Worm (Caenorhabditis elegans): Measurements from ENCODE around the gene Y24D9A.7.

Y24D9A.7 gene

ce11 chrIV:4390438-4390894 is 14.5 kb downstream of the Y24D9A.7 start, which contains the start of the genes rpl-7A and set-21:
rpl-7A (minus strand) TSS chrIV:4390590.
set-21 (plus strand) TSS chrIV:4390844.
- TF ChIP-seq pqm-1 (tag; optimal IDR thresholded peaks at IDR 0.05) (no peak), unc-55 (GFP tag; optimal IDR thresholded peaks at IDR 0.05) (no peak), ceh-22 (tag; optimal IDR thresholded peaks at IDR 0.05) (no peak), dmd-4 (tag; optimal IDR thresholded peaks at IDR 0.05; ENCODE audit: borderline replicate concordance) (no peak), elt-2 (tag; optimal IDR thresholded peaks at IDR 0.05) (peak; percentile 47), nhr-232 (tag; optimal IDR thresholded peaks at IDR 0.05) (no peak), ceh-30 (tag; optimal IDR thresholded peaks at IDR 0.05) (no peak), rnt-1 (tag; optimal IDR thresholded peaks at IDR 0.05) (peak; percentile 68), dve-1 (tag; optimal IDR thresholded peaks at IDR 0.05) (peak; percentile 65), madf-2 (tag; optimal IDR thresholded peaks at IDR 0.05) (peak; percentile 64), unc-3 (GFP tag; conservative IDR thresholded peaks at IDR 0.05) (peak; percentile 63; the same call in 1 of the 2 replicates), unc-3 (tag; optimal IDR thresholded peaks at IDR 0.05) (no peak), pros-1 (tag; optimal IDR thresholded peaks at IDR 0.05) (no peak), hlh-15 (tag; optimal IDR thresholded peaks at IDR 0.05) (no peak), ceh-24 (tag; optimal IDR thresholded peaks at IDR 0.05) (no peak), pha-4 (tag; optimal IDR thresholded peaks at IDR 0.05) (no peak), mec-3 (tag; optimal IDR thresholded peaks at IDR 0.05; ENCODE audit: borderline replicate concordance) (no peak), ceh-14 (tag; optimal IDR thresholded peaks at IDR 0.05) (peak; percentile 62), eyg-1 (tag; optimal IDR thresholded peaks at IDR 0.05) (no peak), ahr-1 (tag; optimal IDR thresholded peaks at IDR 0.05) (no peak), ztf-16 (tag; optimal IDR thresholded peaks at IDR 0.05) (peak; percentile 62), che-1 (tag; optimal IDR thresholded peaks at IDR 0.05) (no peak), nfya-1 (tag; optimal IDR thresholded peaks at IDR 0.05) (peak; percentile 85), ceh-2 (tag; optimal IDR thresholded peaks at IDR 0.05) (peak; percentile 15), fkh-6 (tag; optimal IDR thresholded peaks at IDR 0.05) (no peak), unc-42 (tag; optimal IDR thresholded peaks at IDR 0.05) (peak; percentile 79), hlh-6 (tag; optimal IDR thresholded peaks at IDR 0.05) (no peak), elt-4 (tag; optimal IDR thresholded peaks at IDR 0.05) (no peak), ceh-31 (tag; optimal IDR thresholded peaks at IDR 0.05) (peak; percentile 81), ttx-3 (tag; optimal IDR thresholded peaks at IDR 0.05) (no peak), C38D4.7 (GFP tag; optimal IDR thresholded peaks at IDR 0.05) (no peak), pag-3 (tag; optimal IDR thresholded peaks at IDR 0.05; ENCODE audit: borderline replicate concordance) (no peak), tbx-7 (tag; optimal IDR thresholded peaks at IDR 0.05) (peak; percentile 15), F13H6.1 (tag; optimal IDR thresholded peaks at IDR 0.05) (peak; percentile 14), ceh-19 (GFP tag; optimal IDR thresholded peaks at IDR 0.05) (peak; percentile 1), ceh-34 (tag; optimal IDR thresholded peaks at IDR 0.05) (peak; percentile 90), ref-2 (tag; optimal IDR thresholded peaks at IDR 0.05) (peak; percentile 88), sox-4 (tag; optimal IDR thresholded peaks at IDR 0.05) (no peak), tbx-2 (tag; optimal IDR thresholded peaks at IDR 0.05) (peak; percentile 80), ceh-9 (tag; optimal IDR thresholded peaks at IDR 0.05) (no peak), zip-5 (tag; optimal IDR thresholded peaks at IDR 0.05) (peak; percentile 14), lin-11 (tag; optimal IDR thresholded peaks at IDR 0.05) (no peak), T23F11.4 (GFP tag; optimal IDR thresholded peaks at IDR 0.05) (peak; percentile 16), K02D7.2 (tag; optimal IDR thresholded peaks at IDR 0.05) (no peak), hlh-30 (tag; optimal IDR thresholded peaks at IDR 0.05; ENCODE audit: insufficient read depth) (peak; percentile 43), ama-1 (optimal IDR thresholded peaks at IDR 0.05) (no peak), npax-4 (tag; optimal IDR thresholded peaks at IDR 0.05) (no peak), ceh-18 (tag; optimal IDR thresholded peaks at IDR 0.05) (peak; percentile 82), Y22D7AL.16 (tag; optimal IDR thresholded peaks at IDR 0.05) (no peak), ceh-6 (GFP tag; optimal IDR thresholded peaks at IDR 0.05) (no peak), unc-86 (tag; optimal IDR thresholded peaks at IDR 0.05) (peak; percentile 71), odd-2 (tag; optimal IDR thresholded peaks at IDR 0.05) (no peak), pax-1 (tag; optimal IDR thresholded peaks at IDR 0.05) (no peak), K09A11.1 (tag; optimal IDR thresholded peaks at IDR 0.05; ENCODE audit: insufficient read depth) (no peak)
